Fruit fly (Drosophila melanogaster) whole organism, embryonic: Measurements from ENCODE around the gene mh.

ENCODE experiments used
- Asciz ChIP-seq: fragments of 200-800 bp; sonication (Bioruptor generic); optimal IDR thresholded peaks from 2 replicates; lab custom pipeline; 2017; ENCODE audit warnings: missing biosample characterization, mild to moderate bottlenecking, missing genetic modification characterization, missing genetic modification reagents
- Atf-2 ChIP-seq: fragments of 200-800 bp; sonication (Bioruptor generic); optimal IDR thresholded peaks from 2 replicates; lab custom pipeline; 2016; ENCODE audit warnings: missing biosample characterization, missing genetic modification characterization
- B-H1 ChIP-seq: fragments of 200-800 bp; sonication (Bioruptor generic); IDR thresholded peaks from 3 replicates; pipeline ENCODE4 v1.3.6; 2022; ENCODE audit warnings: missing biosample characterization, missing genetic modification characterization
- CG10209 ChIP-seq: fragments of 200-800 bp; sonication (Bioruptor generic); optimal IDR thresholded peaks from 3 replicates; lab custom pipeline; 2017; ENCODE audit warnings: missing biosample characterization, mild to moderate bottlenecking, missing genetic modification characterization, missing genetic modification reagents
- CG10274 ChIP-seq: fragments of 200-800 bp; sonication (Bioruptor generic); optimal IDR thresholded peaks from 3 replicates; lab custom pipeline; 2017; ENCODE audit warnings: missing biosample characterization, mild to moderate bottlenecking, missing genetic modification characterization
- CG11085 ChIP-seq: fragments of 200-800 bp; sonication (Bioruptor generic); IDR thresholded peaks from 2 replicates; pipeline ENCODE4 v1.3.6; 2022; ENCODE audit warnings: missing biosample characterization, missing genetic modification characterization
- CG12104 ChIP-seq: fragments of 200-800 bp; sonication (Bioruptor generic); optimal IDR thresholded peaks from 3 replicates; lab custom pipeline; 2016; ENCODE audit warnings: missing biosample characterization, missing genetic modification characterization
- CG12155 ChIP-seq: fragments of 200-800 bp; sonication (Bioruptor generic); optimal IDR thresholded peaks from 3 replicates; lab custom pipeline; 2016; ENCODE audit warnings: missing biosample characterization, missing genetic modification characterization
- CG12391 ChIP-seq: fragments of 200-800 bp; sonication (Bioruptor generic); optimal IDR thresholded peaks from 3 replicates; lab custom pipeline; 2018; ENCODE audit warnings: missing biosample characterization, mild to moderate bottlenecking, missing genetic modification characterization, moderate library complexity
- CG12744 ChIP-seq: fragments of 200-800 bp; sonication (Bioruptor generic); optimal IDR thresholded peaks from 2 replicates; lab custom pipeline; 2016; ENCODE audit warnings: missing biosample characterization, missing genetic modification characterization
- CG13624 ChIP-seq: fragments of 200-800 bp; sonication (Bioruptor generic); optimal IDR thresholded peaks from 2 replicates; lab custom pipeline; 2016; ENCODE audit warnings: missing biosample characterization, missing genetic modification characterization
- CG16863 ChIP-seq: fragments of 200-800 bp; sonication (Bioruptor generic); optimal IDR thresholded peaks from 3 replicates; lab custom pipeline; 2016; ENCODE audit warnings: missing biosample characterization, missing genetic modification characterization
- CG17912 ChIP-seq: fragments of 200-800 bp; sonication (Bioruptor generic); optimal IDR thresholded peaks from 2 replicates; lab custom pipeline; 2018; ENCODE audit warnings: missing biosample characterization, mild to moderate bottlenecking, missing genetic modification characterization
- CG2202 ChIP-seq: fragments of 200-800 bp; sonication (Bioruptor generic); optimal IDR thresholded peaks from 2 replicates; lab custom pipeline; 2018; ENCODE audit warnings: missing biosample characterization, mild to moderate bottlenecking, missing genetic modification characterization
- CG31388 ChIP-seq: fragments of 200-800 bp; sonication (Bioruptor generic); optimal IDR thresholded peaks from 2 replicates; lab custom pipeline; 2016; ENCODE audit warnings: missing biosample characterization, missing genetic modification characterization
- CG4617 ChIP-seq: fragments of 200-800 bp; sonication (Bioruptor generic); optimal IDR thresholded peaks from 3 replicates; lab custom pipeline; 2016; ENCODE audit warnings: missing biosample characterization, missing genetic modification characterization, borderline replicate concordance
- CG4707 ChIP-seq: fragments of 200-800 bp; sonication (Bioruptor generic); optimal IDR thresholded peaks from 2 replicates; lab custom pipeline; 2018; ENCODE audit warnings: missing biosample characterization, mild to moderate bottlenecking, missing genetic modification characterization, moderate library complexity
- CG6175 ChIP-seq: fragments of 200-800 bp; sonication (Bioruptor generic); IDR thresholded peaks from 3 replicates; pipeline ENCODE4 v1.3.6; 2022; ENCODE audit warnings: missing biosample characterization, missing genetic modification characterization
- CG7928 ChIP-seq: fragments of 200-800 bp; sonication (Bioruptor generic); optimal IDR thresholded peaks from 2 replicates; lab custom pipeline; 2017; ENCODE audit warnings: missing biosample characterization, mild to moderate bottlenecking, missing genetic modification characterization
- Camta ChIP-seq: fragments of 200-800 bp; sonication (Bioruptor generic); optimal IDR thresholded peaks from 2 replicates; lab custom pipeline; 2016; ENCODE audit warnings: missing biosample characterization, missing genetic modification characterization
- CoRest ChIP-seq: fragments of 200-800 bp; sonication (Bioruptor generic); optimal IDR thresholded peaks from 3 replicates; lab custom pipeline; 2018; ENCODE audit warnings: missing biosample characterization, mild to moderate bottlenecking, missing genetic modification characterization, moderate library complexity
- D19A ChIP-seq: fragments of 200-800 bp; optimal IDR thresholded peaks from 3 replicates; lab custom pipeline; 2019; ENCODE audit warnings: missing biosample characterization, mild to moderate bottlenecking, missing genetic modification characterization, moderate library complexity
- Doc3 ChIP-seq: fragments of 200-800 bp; sonication (Bioruptor generic); IDR thresholded peaks from 3 replicates; pipeline ENCODE4 v1.3.6; 2022; ENCODE audit warnings: missing biosample characterization, missing genetic modification characterization; ENCODE audit not compliant: partially characterized antibody
- E2f2 ChIP-seq: fragments of 200-800 bp; sonication (Bioruptor generic); IDR thresholded peaks from 2 replicates; pipeline ENCODE4 v1.3.6; 2022; ENCODE audit warnings: missing biosample characterization, missing genetic modification characterization
- Elba2 ChIP-seq: fragments of 200-800 bp; sonication (Bioruptor generic); optimal IDR thresholded peaks from 3 replicates; lab custom pipeline; 2016; ENCODE audit warnings: missing biosample characterization, missing genetic modification characterization
- Fer2 ChIP-seq: fragments of 200-800 bp; sonication (Bioruptor generic); optimal IDR thresholded peaks from 2 replicates; lab custom pipeline; 2018; ENCODE audit warnings: missing biosample characterization, mild to moderate bottlenecking, missing genetic modification characterization, moderate library complexity
- Gsc ChIP-seq: fragments of 200-800 bp; sonication (Bioruptor generic); IDR thresholded peaks from 2 replicates; pipeline ENCODE4 v1.3.6; 2022; ENCODE audit warnings: missing biosample characterization, missing genetic modification characterization
- Ptx1 ChIP-seq: fragments of 200-800 bp; sonication (Bioruptor generic); IDR thresholded peaks from 2 replicates; pipeline ENCODE4 v1.3.6; 2022; ENCODE audit warnings: missing biosample characterization, missing genetic modification characterization
- Ssrp ChIP-seq: fragments of 200-800 bp; sonication (Bioruptor generic); optimal IDR thresholded peaks from 2 replicates; lab custom pipeline; 2018; ENCODE audit warnings: missing biosample characterization, mild to moderate bottlenecking, missing genetic modification characterization, moderate library complexity
- cwo ChIP-seq: fragments of 200-800 bp; sonication (Bioruptor generic); optimal IDR thresholded peaks from 3 replicates; lab custom pipeline; 2017; ENCODE audit warnings: missing biosample characterization, missing genetic modification characterization, mild to moderate bottlenecking, moderate library complexity, missing genetic modification reagents
- disco-r ChIP-seq: fragments of 200-800 bp; sonication (Bioruptor generic); optimal IDR thresholded peaks from 2 replicates; lab custom pipeline; 2016; ENCODE audit warnings: missing biosample characterization, missing genetic modification characterization
- en ChIP-seq: fragments of 200-800 bp; sonication (Bioruptor generic); optimal IDR thresholded peaks from 2 replicates; lab custom pipeline; 2016; ENCODE audit warnings: missing biosample characterization, missing genetic modification characterization
- fd102C ChIP-seq: fragments of 200-800 bp; sonication (Bioruptor generic); optimal IDR thresholded peaks from 2 replicates; lab custom pipeline; 2018; ENCODE audit warnings: missing biosample characterization, mild to moderate bottlenecking, missing genetic modification characterization, moderate library complexity
- fd64A ChIP-seq: fragments of 200-800 bp; sonication (Bioruptor generic); optimal IDR thresholded peaks from 3 replicates; lab custom pipeline; 2018; ENCODE audit warnings: missing biosample characterization, mild to moderate bottlenecking, missing genetic modification characterization
- fu2 ChIP-seq: fragments of 200-800 bp; sonication (Bioruptor generic); optimal IDR thresholded peaks from 2 replicates; lab custom pipeline; 2016; ENCODE audit warnings: missing biosample characterization, missing genetic modification characterization
- grau ChIP-seq: fragments of 200-800 bp; optimal IDR thresholded peaks from 3 replicates; lab custom pipeline; 2019; ENCODE audit warnings: missing biosample characterization, mild to moderate bottlenecking, missing genetic modification characterization, moderate library complexity
- her ChIP-seq: fragments of 200-800 bp; sonication (Bioruptor generic); optimal IDR thresholded peaks from 2 replicates; lab custom pipeline; 2016; ENCODE audit warnings: missing biosample characterization, missing genetic modification characterization
- hth ChIP-seq: fragments of >200 bp; optimal IDR thresholded peaks from 2 replicates; lab custom pipeline; 2017; ENCODE audit warnings: inconsistent platforms
- oc ChIP-seq: fragments of 200-800 bp; sonication (Bioruptor generic); optimal IDR thresholded peaks from 2 replicates; lab custom pipeline; 2018; ENCODE audit warnings: missing biosample characterization, mild to moderate bottlenecking, missing genetic modification characterization, moderate library complexity
- odd ChIP-seq: fragments of 200-800 bp; sonication (Bioruptor generic); optimal IDR thresholded peaks from 2 replicates; lab custom pipeline; 2017; ENCODE audit warnings: missing biosample characterization, mild to moderate bottlenecking, missing genetic modification characterization
- otp ChIP-seq: fragments of 200-800 bp; sonication (Bioruptor generic); IDR thresholded peaks from 3 replicates; pipeline ENCODE4, ENCODE4 v1.3.6; 2022; ENCODE audit warnings: missing biosample characterization, missing genetic modification characterization
- p53 ChIP-seq: fragments of 200-800 bp; sonication (Bioruptor generic); optimal IDR thresholded peaks from 2 replicates; lab custom pipeline; 2016; ENCODE audit warnings: missing biosample characterization, missing genetic modification characterization
- prd ChIP-seq, 3 experiments: fragments of >200 bp in 2 of 3; fragments of 200-800 bp in 1 of 3; sonication (Bioruptor generic) in 1 of 3; optimal IDR thresholded peaks in 2 of 3; IDR thresholded peaks in 1 of 3; 2 replicates in 2 of 3; 3 replicates in 1 of 3; pipeline versions ENCODE4 v1.3.6 to Lab custom; 2017 to 2022; ENCODE audit warnings: missing biosample characterization in 1 of 3, missing genetic modification characterization in 1 of 3
- psq ChIP-seq: fragments of 200-800 bp; sonication (Bioruptor generic); optimal IDR thresholded peaks from 2 replicates; lab custom pipeline; 2017; ENCODE audit warnings: missing biosample characterization, missing genetic modification characterization
- salm ChIP-seq: fragments of 200-800 bp; sonication (Bioruptor generic); optimal IDR thresholded peaks from 2 replicates; lab custom pipeline; 2018; ENCODE audit warnings: missing biosample characterization, mild to moderate bottlenecking, missing genetic modification characterization
- scrt ChIP-seq: fragments of 200-800 bp; sonication (Bioruptor generic); optimal IDR thresholded peaks from 2 replicates; lab custom pipeline; 2018; ENCODE audit warnings: missing biosample characterization, mild to moderate bottlenecking, missing genetic modification characterization, moderate library complexity
- sens-2 ChIP-seq: fragments of 200-800 bp; sonication (Bioruptor generic); IDR thresholded peaks from 2 replicates; pipeline ENCODE4 v1.3.6; 2022; ENCODE audit warnings: missing biosample characterization, missing genetic modification characterization
- slp2 ChIP-seq: fragments of 200-800 bp; sonication (Bioruptor generic); optimal IDR thresholded peaks from 2 replicates; lab custom pipeline; 2016; ENCODE audit warnings: missing biosample characterization, missing genetic modification characterization
- sob ChIP-seq: fragments of 200-800 bp; sonication (Bioruptor generic); IDR thresholded peaks from 2 replicates; pipeline ENCODE4 v1.3.6; 2022; ENCODE audit warnings: missing biosample characterization, missing genetic modification characterization
- unpg ChIP-seq: fragments of 200-800 bp; sonication (Bioruptor generic); optimal IDR thresholded peaks from 3 replicates; lab custom pipeline; 2018; ENCODE audit warnings: missing biosample characterization, mild to moderate bottlenecking, missing genetic modification characterization, moderate library complexity
- wdn ChIP-seq: fragments of 200-800 bp; sonication (Bioruptor generic); IDR thresholded peaks from 2 replicates; pipeline ENCODE4 v1.3.6; 2022; ENCODE audit warnings: missing biosample characterization, missing genetic modification characterization
- zen2 ChIP-seq: fragments of 200-800 bp; sonication (Bioruptor generic); IDR thresholded peaks from 3 replicates; pipeline ENCODE4 v1.3.6; 2022; ENCODE audit warnings: missing biosample characterization, missing genetic modification characterization; ENCODE audit not compliant: partially characterized antibody

mh gene

dm6 chrX:15486682-15487081 lies 11.5 kb upstream of the mh start, which contains the start of gene Gmap (continued):
- TF ChIP-seq D19A (tag; lab: Kevin White, UChicago) (no peak), Asciz (GFP tag; lab: Kevin White, UChicago) (no peak), oc (tag; lab: Kevin White, UChicago) (no peak), salm (tag; lab: Kevin White, UChicago) (no peak), prd (optimal IDR thresholded peaks at IDR 0.05; lab: Kevin White, UChicago) (no peak), prd (GFP tag; IDR thresholded peaks at IDR 0.05; lab: Robert Waterston, UW) (no peak), CG13624 (GFP tag; lab: Kevin White, UChicago) (no peak), sob (no peak), Camta (GFP tag; lab: Kevin White, UChicago) (no peak), CG12104 (GFP tag; lab: Kevin White, UChicago) (no peak), zen2 (GFP tag; lab: Robert Waterston, UW) (peak; percentile 78), hth (lab: Kevin White, UChicago) (no peak), her (GFP tag; lab: Kevin White, UChicago) (no peak), E2f2 (GFP tag; lab: Robert Waterston, UW) (peak; percentile 94), slp2 (GFP tag; lab: Kevin White, UChicago) (no peak), CG10209 (GFP tag; lab: Kevin White, UChicago) (no peak), Ssrp (tag; lab: Kevin White, UChicago) (no peak), psq (GFP tag; lab: Kevin White, UChicago) (no peak), CG6175 (GFP tag; lab: Robert Waterston, UW) (no peak), disco-r (GFP tag; lab: Kevin White, UChicago) (no peak), Doc3 (GFP tag; lab: Robert Waterston, UW) (peak; percentile 57; the same call in 2 of the 3 replicates), CG2202 (tag; lab: Kevin White, UChicago) (no peak), CG11085 (GFP tag; lab: Robert Waterston, UW) (no peak), Fer2 (tag; lab: Kevin White, UChicago) (no peak), B-H1 (GFP tag; lab: Robert Waterston, UW) (no peak), Ptx1 (GFP tag; lab: Robert Waterston, UW) (no peak), fd64A (no peak), wdn (no peak), fd102C (no peak), CG12391 (tag; lab: Kevin White, UChicago) (no peak), CG4707 (no peak), CoRest (tag; lab: Kevin White, UChicago) (no peak), en (GFP tag; lab: Kevin White, UChicago) (no peak), CG4617 (no peak), CG12744 (GFP tag; lab: Kevin White, UChicago) (no peak), grau (tag; lab: Kevin White, UChicago) (no peak), p53 (GFP tag; lab: Kevin White, UChicago) (no peak), CG7928 (GFP tag; lab: Kevin White, UChicago) (no peak), CG12155 (GFP tag; lab: Kevin White, UChicago) (no peak), sens-2 (no peak), unpg (no peak), scrt (GFP tag; lab: Kevin White, UChicago) (no peak), CG16863 (GFP tag; lab: Kevin White, UChicago) (no peak), Gsc (no peak), CG31388 (GFP tag; lab: Kevin White, UChicago) (no peak), CG17912 (GFP tag; lab: Kevin White, UChicago) (no peak), CG10274 (GFP tag; lab: Kevin White, UChicago) (no peak), otp (GFP tag; lab: Robert Waterston, UW) (no peak), Atf-2 (GFP tag; lab: Kevin White, UChicago) (no peak), cwo (GFP tag; lab: Kevin White, UChicago) (no peak), odd (no peak), Elba2 (GFP tag; lab: Kevin White, UChicago) (no peak), fu2 (GFP tag; lab: Kevin White, UChicago) (no peak)
